Fruit fly (Drosophila melanogaster) S2 (cell line): ENCODE measurements around the gene Irbp18.

Experiments used
- CG8478 ChIP-seq: fragments of >200 bp; optimal IDR thresholded peaks from 2 replicates; lab custom pipeline; 2018
- CTCF ChIP-seq, 2 experiments: fragments of >200 bp; optimal IDR thresholded peaks; 2 replicates each; lab custom pipeline; 2018

- no peak for TF ChIP-seq CTCF (optimal IDR thresholded peaks at IDR 0.05; lab: Kevin White, UChicago)
- TF ChIP-seq CG8478 (lab: Kevin White, UChicago) = no peak
Measured at dm6 chr3L:11113198-11114197, 15.5 kb upstream of the Irbp18 start, which contains the start of gene Sod1.
